Fruit fly (Drosophila melanogaster): ENCODE data around the gene CG31606.

Gene CG31606

dm6 chr2L:8099615-8100375, 47.6 kb upstream of the CG31606 start (continued):
- peak; percentile 84 for TF ChIP-seq chinmo (GFP tag; IDR thresholded peaks at IDR 0.05; ENCODE audit: partially characterized antibody)
- TF ChIP-seq bigmax (GFP tag; optimal IDR thresholded peaks at IDR 0.05), result no peak
- no peak for TF ChIP-seq lola (GFP tag; optimal IDR thresholded peaks at IDR 0.05)
- TF ChIP-seq sd (tag; optimal IDR thresholded peaks at IDR 0.05), result peak; percentile 68
- TF ChIP-seq CG2116 (GFP tag; optimal IDR thresholded peaks at IDR 0.05), result no peak
- TF ChIP-seq CG7839 (tag; optimal IDR thresholded peaks at IDR 0.05), result no peak
- TF ChIP-seq HmgD (GFP tag; optimal IDR thresholded peaks at IDR 0.05), result no peak
- TF ChIP-seq Kr (GFP tag; optimal IDR thresholded peaks at IDR 0.05), result peak; percentile 20
- TF ChIP-seq D19A (tag; optimal IDR thresholded peaks at IDR 0.05), result no peak
- no peak for TF ChIP-seq sna (GFP tag; IDR thresholded peaks at IDR 0.05; ENCODE audit: partially characterized antibody)
- TF ChIP-seq Hr39 (optimal IDR thresholded peaks at IDR 0.05), result peak; percentile 42
- TF ChIP-seq CG12942 (GFP tag; optimal IDR thresholded peaks at IDR 0.05), result no peak
- TF ChIP-seq CG4617 (GFP tag; optimal IDR thresholded peaks at IDR 0.05; ENCODE audit: borderline replicate concordance), result no peak
- peak; percentile 66 for TF ChIP-seq CG12769 (tag; optimal IDR thresholded peaks at IDR 0.05)
- peak; percentile 42 for TF ChIP-seq CG9437 (GFP tag; optimal IDR thresholded peaks at IDR 0.05)
- TF ChIP-seq tup (GFP tag; optimal IDR thresholded peaks at IDR 0.05), result no peak
- no peak for TF ChIP-seq CG7745 (tag; optimal IDR thresholded peaks at IDR 0.05)
- no peak for TF ChIP-seq Vsx1 (GFP tag; optimal IDR thresholded peaks at IDR 0.05)
- no peak for TF ChIP-seq seq (GFP tag; IDR thresholded peaks at IDR 0.05)
- TF ChIP-seq CG3847 (GFP tag; IDR thresholded peaks at IDR 0.05), result 0 out of 2 replicates have a peak, but pooled peaks have one; percentile 21
- no peak for TF ChIP-seq Elba2 (GFP tag; optimal IDR thresholded peaks at IDR 0.05)
- TF ChIP-seq HHEX (GFP tag; optimal IDR thresholded peaks at IDR 0.05), result no peak
- TF ChIP-seq gce (GFP tag; IDR thresholded peaks at IDR 0.05), result peak; percentile 49; the same call in 1 of the 3 replicates
- TF ChIP-seq Scr (GFP tag; IDR thresholded peaks at IDR 0.05; ENCODE audit: partially characterized antibody), result 0 out of 2 replicates have a peak, but pooled peaks have one; percentile 14
- no peak for TF ChIP-seq schlank (tag; optimal IDR thresholded peaks at IDR 0.05)
- TF ChIP-seq lilli (GFP tag; optimal IDR thresholded peaks at IDR 0.05), result no peak
- TF ChIP-seq CG2712 (tag; optimal IDR thresholded peaks at IDR 0.05), result no peak
- no peak for TF ChIP-seq h (optimal IDR thresholded peaks at IDR 0.05)
- TF ChIP-seq Aef1 (GFP tag; IDR thresholded peaks at IDR 0.05), result no peak; the same call in 2 of the 3 replicates
- no peak for TF ChIP-seq CG10654 (GFP tag; optimal IDR thresholded peaks at IDR 0.05)
- no peak for TF ChIP-seq Gsc (GFP tag; IDR thresholded peaks at IDR 0.05)
- no peak for TF ChIP-seq cas (GFP tag; IDR thresholded peaks at IDR 0.05)
- TF ChIP-seq dmrt11E (tag; optimal IDR thresholded peaks at IDR 0.05), result no peak
- no peak for TF ChIP-seq NC2β (GFP tag; optimal IDR thresholded peaks at IDR 0.05)
- TF ChIP-seq gcm2 (GFP tag; optimal IDR thresholded peaks at IDR 0.05), result no peak
- no peak for TF ChIP-seq bab2 (GFP tag; optimal IDR thresholded peaks at IDR 0.05)
- no peak for TF ChIP-seq CG9609 (GFP tag; optimal IDR thresholded peaks at IDR 0.05)
- TF ChIP-seq Fer2 (tag; optimal IDR thresholded peaks at IDR 0.05), result no peak
- TF ChIP-seq da (GFP tag; optimal IDR thresholded peaks at IDR 0.05), result no peak
- TF ChIP-seq Atf6 (GFP tag; IDR thresholded peaks at IDR 0.05), result no peak
- no peak for TF ChIP-seq dimm (GFP tag; IDR thresholded peaks at IDR 0.05)
- TF ChIP-seq CG10274 (GFP tag; optimal IDR thresholded peaks at IDR 0.05), result no peak
- TF ChIP-seq amos (GFP tag; IDR thresholded peaks at IDR 0.05; ENCODE audit: partially characterized antibody), result no peak
- TF ChIP-seq abd-A (tag; optimal IDR thresholded peaks at IDR 0.05), result peak; percentile 75
- TF ChIP-seq ATbp (GFP tag; optimal IDR thresholded peaks at IDR 0.05), result no peak
- no peak for TF ChIP-seq CG11504 (tag; optimal IDR thresholded peaks at IDR 0.05)
- no peak for TF ChIP-seq repo (GFP tag; optimal IDR thresholded peaks at IDR 0.05)
- TF ChIP-seq Sox100B (GFP tag; optimal IDR thresholded peaks at IDR 0.05), result peak; percentile 9
- no peak for TF ChIP-seq pfk (GFP tag; optimal IDR thresholded peaks at IDR 0.05)
- TF ChIP-seq Taf1 (GFP tag; IDR thresholded peaks at IDR 0.05), result no peak

Data from whole organism, embryonic.